Fruit fly (Drosophila melanogaster) whole organism, embryonic: Measurements from ENCODE around the gene Sfp33A4.

Experiments
- Aef1 ChIP-seq: fragments of 200-800 bp; sonication (Bioruptor generic); IDR thresholded peaks from 3 replicates; pipeline ENCODE4 v1.3.6; 2022; ENCODE audit warnings: missing biosample characterization, missing genetic modification characterization
- Antp ChIP-seq: fragments of 200-800 bp; sonication (Bioruptor generic); optimal IDR thresholded peaks from 3 replicates; lab custom pipeline; 2016; ENCODE audit warnings: missing biosample characterization, missing genetic modification characterization
- Atf6 ChIP-seq: fragments of 200-800 bp; sonication (Bioruptor generic); IDR thresholded peaks from 2 replicates; pipeline ENCODE4 v1.3.6; 2022; ENCODE audit warnings: missing biosample characterization, missing genetic modification characterization
- BtbVII ChIP-seq: fragments of 200-800 bp; sonication (Bioruptor generic); optimal IDR thresholded peaks from 3 replicates; lab custom pipeline; 2017; ENCODE audit warnings: missing biosample characterization, mild to moderate bottlenecking, missing genetic modification characterization
- CG12155 ChIP-seq: fragments of 200-800 bp; sonication (Bioruptor generic); optimal IDR thresholded peaks from 3 replicates; lab custom pipeline; 2016; ENCODE audit warnings: missing biosample characterization, missing genetic modification characterization
- CG12659 ChIP-seq: fragments of 200-800 bp; sonication (Bioruptor generic); optimal IDR thresholded peaks from 3 replicates; lab custom pipeline; 2017; ENCODE audit warnings: mild to moderate bottlenecking, missing biosample characterization, missing genetic modification reagents, missing genetic modification characterization
- CG14965 ChIP-seq: fragments of 200-800 bp; sonication (Bioruptor generic); optimal IDR thresholded peaks from 2 replicates; lab custom pipeline; 2016; ENCODE audit warnings: missing biosample characterization, missing genetic modification characterization, borderline replicate concordance
- CG16779 ChIP-seq: fragments of 200-800 bp; sonication (Bioruptor generic); IDR thresholded peaks from 2 replicates; pipeline ENCODE4 v1.3.6; 2022; ENCODE audit warnings: missing biosample characterization, missing genetic modification characterization
- CG17385 ChIP-seq: fragments of 200-800 bp; sonication (Bioruptor generic); optimal IDR thresholded peaks from 3 replicates; lab custom pipeline; 2018; ENCODE audit warnings: missing biosample characterization, mild to moderate bottlenecking, missing genetic modification characterization
- CG17829 ChIP-seq: fragments of 200-800 bp; optimal IDR thresholded peaks from 2 replicates; lab custom pipeline; 2019; ENCODE audit warnings: missing biosample characterization, mild to moderate bottlenecking, missing genetic modification characterization, moderate library complexity
- CG18011 ChIP-seq: fragments of 200-800 bp; sonication (Bioruptor generic); optimal IDR thresholded peaks from 2 replicates; lab custom pipeline; 2017; ENCODE audit warnings: missing biosample characterization, missing genetic modification characterization, mild to moderate bottlenecking, moderate library complexity, missing genotype
- CG18619 ChIP-seq: fragments of 200-800 bp; sonication (Bioruptor generic); optimal IDR thresholded peaks from 3 replicates; lab custom pipeline; 2017; ENCODE audit warnings: missing biosample characterization, mild to moderate bottlenecking, missing genetic modification characterization
- CG18764 ChIP-seq: fragments of 200-800 bp; sonication (Bioruptor generic); optimal IDR thresholded peaks from 3 replicates; lab custom pipeline; 2016; ENCODE audit warnings: missing biosample characterization, missing genetic modification characterization
- CG2199 ChIP-seq: fragments of 200-800 bp; sonication (Bioruptor generic); IDR thresholded peaks from 3 replicates; pipeline ENCODE4 v1.3.6; 2022; ENCODE audit warnings: missing biosample characterization, missing genetic modification characterization
- CG2202 ChIP-seq: fragments of 200-800 bp; sonication (Bioruptor generic); optimal IDR thresholded peaks from 2 replicates; lab custom pipeline; 2018; ENCODE audit warnings: missing biosample characterization, mild to moderate bottlenecking, missing genetic modification characterization
- CG2678 ChIP-seq: fragments of 200-800 bp; sonication (Bioruptor generic); optimal IDR thresholded peaks from 3 replicates; lab custom pipeline; 2019; ENCODE audit warnings: missing biosample characterization, mild to moderate bottlenecking, missing genetic modification characterization, moderate library complexity
- CG4820 ChIP-seq: fragments of 200-800 bp; sonication (Bioruptor generic); optimal IDR thresholded peaks from 3 replicates; lab custom pipeline; 2016; ENCODE audit warnings: missing biosample characterization, missing genetic modification characterization
- CG5180 ChIP-seq: fragments of 200-800 bp; sonication (Bioruptor generic); optimal IDR thresholded peaks from 3 replicates; lab custom pipeline; 2017; ENCODE audit warnings: missing biosample characterization, missing genetic modification characterization, mild to moderate bottlenecking, moderate library complexity, missing genetic modification reagents
- CG5245 ChIP-seq: fragments of 200-800 bp; sonication (Bioruptor generic); optimal IDR thresholded peaks from 3 replicates; lab custom pipeline; 2016; ENCODE audit warnings: missing biosample characterization, missing genetic modification characterization
- CG6683 ChIP-seq: fragments of 200-800 bp; sonication (Bioruptor generic); optimal IDR thresholded peaks from 2 replicates; lab custom pipeline; 2017; ENCODE audit warnings: missing biosample characterization, mild to moderate bottlenecking, missing genetic modification characterization, missing genetic modification reagents
- CG9437 ChIP-seq: fragments of 200-800 bp; sonication (Bioruptor generic); optimal IDR thresholded peaks from 2 replicates; lab custom pipeline; 2018; ENCODE audit warnings: missing biosample characterization, mild to moderate bottlenecking, missing genetic modification characterization
- CG9609 ChIP-seq: fragments of 200-800 bp; sonication (Bioruptor generic); optimal IDR thresholded peaks from 3 replicates; lab custom pipeline; 2016; ENCODE audit warnings: missing biosample characterization, missing genetic modification characterization
- Deaf1 ChIP-seq: fragments of 200-800 bp; optimal IDR thresholded peaks from 3 replicates; lab custom pipeline; 2019; ENCODE audit warnings: missing biosample characterization, mild to moderate bottlenecking, missing genetic modification characterization, moderate library complexity
- HLH54F ChIP-seq: fragments of 200-800 bp; sonication (Bioruptor generic); optimal IDR thresholded peaks from 3 replicates; lab custom pipeline; 2016; ENCODE audit warnings: missing biosample characterization, missing genetic modification characterization
- Hr39 ChIP-seq: fragments of >200 bp; optimal IDR thresholded peaks from 2 replicates; lab custom pipeline; 2017
- Hsf ChIP-seq: fragments of 200-800 bp; sonication (Bioruptor generic); optimal IDR thresholded peaks from 3 replicates; lab custom pipeline; 2016; ENCODE audit warnings: missing biosample characterization, missing genetic modification characterization
- MESR4 ChIP-seq: fragments of 200-800 bp; sonication (Bioruptor generic); optimal IDR thresholded peaks from 2 replicates; lab custom pipeline; 2018; ENCODE audit warnings: missing biosample characterization, mild to moderate bottlenecking, missing genetic modification characterization, moderate library complexity
- Mad ChIP-seq: fragments of 200-800 bp; sonication (Bioruptor generic); optimal IDR thresholded peaks from 2 replicates; lab custom pipeline; 2016; ENCODE audit warnings: missing biosample characterization, missing genetic modification characterization
- NC2β ChIP-seq: fragments of 200-800 bp; sonication (Bioruptor generic); optimal IDR thresholded peaks from 2 replicates; lab custom pipeline; 2016; ENCODE audit warnings: missing biosample characterization, missing genetic modification characterization
- NK7.1 ChIP-seq: fragments of 200-800 bp; sonication (Bioruptor generic); optimal IDR thresholded peaks from 3 replicates; lab custom pipeline; 2016; ENCODE audit warnings: missing biosample characterization, missing genetic modification characterization
- Ptx1 ChIP-seq: fragments of 200-800 bp; sonication (Bioruptor generic); IDR thresholded peaks from 2 replicates; pipeline ENCODE4 v1.3.6; 2022; ENCODE audit warnings: missing biosample characterization, missing genetic modification characterization
- Side ChIP-seq: fragments of 200-800 bp; sonication (Bioruptor generic); optimal IDR thresholded peaks from 2 replicates; lab custom pipeline; 2016; ENCODE audit warnings: missing biosample characterization, missing genetic modification characterization
- Trl ChIP-seq, 3 experiments: fragments of >200 bp in 2 of 3; fragments of 200-800 bp in 1 of 3; sonication (Bioruptor generic) in 1 of 3; optimal IDR thresholded peaks; 2 replicates in 1 of 3; 3 replicates in 2 of 3; lab custom pipeline; 2016 to 2017; ENCODE audit warnings: missing biosample characterization in 1 of 3, missing genetic modification characterization in 1 of 3
- amos ChIP-seq: fragments of 200-800 bp; sonication (Bioruptor generic); IDR thresholded peaks from 2 replicates; pipeline ENCODE4 v1.3.6; 2022; ENCODE audit warnings: missing biosample characterization, missing genetic modification characterization; ENCODE audit not compliant: partially characterized antibody
- ato ChIP-seq: fragments of 200-800 bp; sonication (Bioruptor generic); IDR thresholded peaks from 2 replicates; pipeline ENCODE4 v1.3.6; 2022; ENCODE audit warnings: missing biosample characterization, missing genetic modification characterization; ENCODE audit not compliant: partially characterized antibody
- bbx ChIP-seq: fragments of 200-800 bp; sonication (Bioruptor generic); IDR thresholded peaks from 2 replicates; pipeline ENCODE4 v1.3.6; 2022; ENCODE audit warnings: missing biosample characterization, missing genetic modification characterization; ENCODE audit not compliant: partially characterized antibody
- chinmo ChIP-seq: fragments of 200-800 bp; sonication (Bioruptor generic); IDR thresholded peaks from 4 replicates; pipeline ENCODE4 v1.3.6; 2022; ENCODE audit warnings: missing biosample characterization, missing genetic modification characterization; ENCODE audit not compliant: partially characterized antibody
- chm ChIP-seq: fragments of 200-800 bp; sonication (Bioruptor generic); IDR thresholded peaks from 2 replicates; pipeline ENCODE4 v1.3.6; 2022; ENCODE audit warnings: missing biosample characterization, missing genetic modification characterization
- dati ChIP-seq: fragments of 200-800 bp; sonication (Bioruptor generic); IDR thresholded peaks from 2 replicates; pipeline ENCODE4 v1.3.6; 2022; ENCODE audit warnings: missing biosample characterization, missing genetic modification characterization
- dpn ChIP-seq, 2 experiments: fragments of 200-800 bp; sonication (Bioruptor generic); optimal IDR thresholded peaks; 3 replicates each; lab custom pipeline; 2016; ENCODE audit warnings: missing biosample characterization in 2 of 2, missing genetic modification characterization in 2 of 2
- hth ChIP-seq: fragments of >200 bp; optimal IDR thresholded peaks from 2 replicates; lab custom pipeline; 2017; ENCODE audit warnings: inconsistent platforms
- insv ChIP-seq, 2 experiments: fragments of 200-800 bp; sonication (Bioruptor generic); optimal IDR thresholded peaks; 3 replicates each; lab custom pipeline; 2016 to 2018; ENCODE audit warnings: missing biosample characterization in 2 of 2, missing genetic modification characterization in 2 of 2
- klu ChIP-seq: fragments of 200-800 bp; sonication (Bioruptor generic); IDR thresholded peaks from 2 replicates; pipeline ENCODE4 v1.3.6; 2022; ENCODE audit warnings: missing biosample characterization, missing genetic modification characterization
- lilli ChIP-seq: fragments of 200-800 bp; sonication (Bioruptor generic); optimal IDR thresholded peaks from 3 replicates; lab custom pipeline; 2016; ENCODE audit warnings: missing biosample characterization, missing genetic modification characterization
- maf-S ChIP-seq: fragments of 200-800 bp; sonication (Bioruptor generic); optimal IDR thresholded peaks from 2 replicates; lab custom pipeline; 2016; ENCODE audit warnings: missing biosample characterization, missing genetic modification characterization
- pb ChIP-seq: fragments of 200-800 bp; sonication (Bioruptor generic); optimal IDR thresholded peaks from 3 replicates; lab custom pipeline; 2016; ENCODE audit warnings: missing biosample characterization, missing genetic modification characterization
- repo ChIP-seq: fragments of 200-800 bp; sonication (Bioruptor generic); optimal IDR thresholded peaks from 2 replicates; lab custom pipeline; 2016; ENCODE audit warnings: missing biosample characterization, missing genetic modification characterization
- slou ChIP-seq: fragments of 200-800 bp; sonication (Bioruptor generic); optimal IDR thresholded peaks from 3 replicates; lab custom pipeline; 2016; ENCODE audit warnings: missing biosample characterization, missing genetic modification characterization
- tin ChIP-seq: fragments of 200-800 bp; sonication (Bioruptor generic); optimal IDR thresholded peaks from 3 replicates; lab custom pipeline; 2016; ENCODE audit warnings: missing biosample characterization, missing genetic modification characterization
- vvl ChIP-seq: fragments of 200-800 bp; sonication (Bioruptor generic); IDR thresholded peaks from 2 replicates; pipeline ENCODE4 v1.3.6; 2022; ENCODE audit warnings: missing biosample characterization, missing genetic modification characterization
- zfh1 ChIP-seq: fragments of 200-800 bp; sonication (Bioruptor generic); IDR thresholded peaks from 3 replicates; pipeline ENCODE4 v1.3.6; 2022; ENCODE audit warnings: missing biosample characterization, missing genetic modification characterization
- zfh2 ChIP-seq: fragments of 200-800 bp; sonication (Bioruptor generic); optimal IDR thresholded peaks from 2 replicates; lab custom pipeline; 2016; ENCODE audit warnings: missing biosample characterization, missing genetic modification characterization

The Sfp33A4 gene

dm6 chr2L:11829277-11829676, 7.8 kb upstream of the Sfp33A4 start, which contains the start of gene esc (continued):
- TF ChIP-seq CG18619 (GFP tag; lab: Kevin White, UChicago), result no peak
- no peak for TF ChIP-seq NK7.1
- TF ChIP-seq lilli (GFP tag; lab: Kevin White, UChicago), result peak; percentile 39
- TF ChIP-seq CG9437 (GFP tag; lab: Kevin White, UChicago), result no peak
- peak; percentile 41 for TF ChIP-seq CG12155 (GFP tag; lab: Kevin White, UChicago)
- no peak for TF ChIP-seq insv (GFP tag; optimal IDR thresholded peaks at IDR 0.05; lab: Kevin White, UChicago)
- peak; percentile 2 for TF ChIP-seq CG18764
- TF ChIP-seq Mad (GFP tag; lab: Kevin White, UChicago), result peak; percentile 61
- TF ChIP-seq Antp (GFP tag; lab: Kevin White, UChicago), result peak; percentile 30
- TF ChIP-seq CG17829 (tag; lab: Kevin White, UChicago), result no peak
- no peak for TF ChIP-seq slou (GFP tag; lab: Kevin White, UChicago)
- TF ChIP-seq Ptx1 (GFP tag; lab: Robert Waterston, UW), result peak; percentile 27; the same call in 1 of the 2 replicates
- TF ChIP-seq klu (GFP tag; lab: Robert Waterston, UW), result no peak
- TF ChIP-seq hth (lab: Kevin White, UChicago), result no peak
- no peak for TF ChIP-seq CG6683
- TF ChIP-seq Trl (optimal IDR thresholded peaks at IDR 0.05; lab: Kevin White, UChicago), result no peak
- TF ChIP-seq Trl (GFP tag; optimal IDR thresholded peaks at IDR 0.05; lab: Kevin White, UChicago), result peak; percentile 18
- no peak for TF ChIP-seq BtbVII (GFP tag; lab: Kevin White, UChicago)
- peak; percentile 35 for TF ChIP-seq MESR4 (GFP tag; lab: Kevin White, UChicago)
- peak; percentile 5 for TF ChIP-seq pb (GFP tag; lab: Kevin White, UChicago)
- TF ChIP-seq Hsf (GFP tag; lab: Kevin White, UChicago), result peak; percentile 37
- peak; percentile 41 for TF ChIP-seq CG18011 (GFP tag; lab: Kevin White, UChicago)
- TF ChIP-seq Side (GFP tag; lab: Kevin White, UChicago), result peak; percentile 24
- peak; percentile 47 for TF ChIP-seq NC2β
- peak; percentile 39; the same call in 1 of the 3 replicates for TF ChIP-seq zfh1
- no peak for TF ChIP-seq CG14965 (GFP tag; lab: Kevin White, UChicago)
- no peak for TF ChIP-seq dati (GFP tag; lab: Robert Waterston, UW)
- TF ChIP-seq CG5245, result no peak
- no peak; the same call in 1 of the 2 replicates for TF ChIP-seq vvl (GFP tag; lab: Robert Waterston, UW)
- TF ChIP-seq Aef1 (GFP tag; lab: Robert Waterston, UW), result no peak
- TF ChIP-seq CG2202 (tag; lab: Kevin White, UChicago), result no peak
- no peak for TF ChIP-seq CG2199 (GFP tag; lab: Robert Waterston, UW)
- TF ChIP-seq CG17385 (GFP tag; lab: Kevin White, UChicago), result no peak
- no peak for TF ChIP-seq bbx (GFP tag; lab: Robert Waterston, UW)
- peak; percentile 37 for TF ChIP-seq CG12659 (GFP tag; lab: Kevin White, UChicago)
- TF ChIP-seq CG2678 (tag; lab: Kevin White, UChicago), result no peak
- peak; percentile 53 for TF ChIP-seq zfh2
- TF ChIP-seq chinmo, result no peak
- peak; percentile 41 to 48 for TF ChIP-seq dpn (GFP tag; optimal IDR thresholded peaks at IDR 0.05; lab: Kevin White, UChicago)
- no peak for TF ChIP-seq Hr39 (lab: Kevin White, UChicago)
- no peak for TF ChIP-seq ato (GFP tag; lab: Robert Waterston, UW)
- peak; percentile 50 for TF ChIP-seq amos (GFP tag; lab: Robert Waterston, UW)
- peak; percentile 25 for TF ChIP-seq maf-S
- no peak for TF ChIP-seq repo (GFP tag; lab: Kevin White, UChicago)
- peak; percentile 49 for TF ChIP-seq CG9609 (GFP tag; lab: Kevin White, UChicago)
- TF ChIP-seq Atf6 (GFP tag; lab: Robert Waterston, UW), result no peak
- TF ChIP-seq HLH54F, result peak; percentile 52
- no peak for TF ChIP-seq chm (GFP tag; lab: Robert Waterston, UW)
- TF ChIP-seq CG5180 (GFP tag; lab: Kevin White, UChicago), result no peak
- no peak for TF ChIP-seq CG16779 (GFP tag; lab: Robert Waterston, UW)
- peak; percentile 26 for TF ChIP-seq CG4820 (GFP tag; lab: Kevin White, UChicago)
- peak; percentile 30 for TF ChIP-seq tin (GFP tag; lab: Kevin White, UChicago)
- no peak for TF ChIP-seq Deaf1 (tag; lab: Kevin White, UChicago)
